In genomic region chrII:3482231-3482630, ce11 we compare ENCODE assay signal across 4 worm cellular contexts.
TF ChIP-seq lines count a peak whose summit lies in the region.

TSS of gene smu-2 (plus strand) at chrII:3482408.

TF ChIP-seq in whole organism, L2 larva, 48 proteins besides CTCF, POLR2A, EP300 and RAD21:
- TF ChIP-seq unc-62 (GFP tag; optimal IDR thresholded peaks at IDR 0.05; lab: Kevin White, UChicago) (no peak), elt-1 (tag; optimal IDR thresholded peaks at IDR 0.05; lab: Kevin White, UChicago) (no peak), lsy-2 (tag; optimal IDR thresholded peaks at IDR 0.05; lab: Kevin White, UChicago) (peak in 1 of 2 experiments; percentile 37), unc-55 (GFP tag; optimal IDR thresholded peaks at IDR 0.05; lab: Kevin White, UChicago) (peak; percentile 79), dmd-4 (tag; optimal IDR thresholded peaks at IDR 0.05; lab: Kevin White, UChicago) (no peak), nhr-25 (tag; optimal IDR thresholded peaks at IDR 0.05; lab: Kevin White, UChicago) (no peak), sma-9 (GFP tag; optimal IDR thresholded peaks at IDR 0.05; lab: Kevin White, UChicago) (no peak), sma-9 (tag; optimal IDR thresholded peaks at IDR 0.05; lab: Kevin White, UChicago) (no peak), lin-13 (GFP tag; optimal IDR thresholded peaks at IDR 0.05; lab: Kevin White, UChicago) (peak; percentile 74), sma-3 (GFP tag; optimal IDR thresholded peaks at IDR 0.05; lab: Kevin White, UChicago) (peak; percentile 53), C34F6.9 (tag; optimal IDR thresholded peaks at IDR 0.05; lab: Kevin White, UChicago) (peak; percentile 67), lin-39 (tag; optimal IDR thresholded peaks at IDR 0.05; lab: Kevin White, UChicago) (no peak), mab-5 (tag; optimal IDR thresholded peaks at IDR 0.05; lab: Kevin White, UChicago) (peak; percentile 27), F13H6.1 (tag; optimal IDR thresholded peaks at IDR 0.05; lab: Kevin White, UChicago) (peak; percentile 41)

TF ChIP-seq in whole organism, L4 larva, 104 proteins besides CTCF, POLR2A, EP300 and RAD21 (continues in another document):
- TF ChIP-seq zfp-2 (tag; optimal IDR thresholded peaks at IDR 0.05; lab: Kevin White, UChicago) (no peak), T26A8.4 (GFP tag; IDR thresholded peaks at IDR 0.05; lab: Robert Waterston, UW) (no peak), hlh-11 (tag; optimal IDR thresholded peaks at IDR 0.05; lab: Kevin White, UChicago) (no peak), egl-27 (tag; optimal IDR thresholded peaks at IDR 0.05; lab: Kevin White, UChicago) (no peak), daf-12 (tag; optimal IDR thresholded peaks at IDR 0.05; lab: Kevin White, UChicago) (no peak), ceh-20 (GFP tag; IDR thresholded peaks at IDR 0.05; lab: Robert Waterston, UW) (no peak), ceh-62 (tag; optimal IDR thresholded peaks at IDR 0.05; lab: Kevin White, UChicago) (no peak), attf-4 (tag; optimal IDR thresholded peaks at IDR 0.05; lab: Kevin White, UChicago) (no peak), aly-2 (tag; optimal IDR thresholded peaks at IDR 0.05; lab: Kevin White, UChicago) (no peak), ztf-11 (tag; optimal IDR thresholded peaks at IDR 0.05; lab: Kevin White, UChicago) (no peak), ceh-28 (tag; optimal IDR thresholded peaks at IDR 0.05; lab: Kevin White, UChicago) (no peak), jun-1 (tag; optimal IDR thresholded peaks at IDR 0.05; lab: Kevin White, UChicago) (no peak), mes-2 (tag; optimal IDR thresholded peaks at IDR 0.05; lab: Kevin White, UChicago; ENCODE audit: poor library complexity, severe bottlenecking) (peak; percentile 97), mxl-3 (GFP tag; optimal IDR thresholded peaks at IDR 0.05; lab: Kevin White, UChicago) (no peak), set-16 (GFP tag; IDR thresholded peaks at IDR 0.05; lab: Robert Waterston, UW) (no peak), fkh-10 (GFP tag; optimal IDR thresholded peaks at IDR 0.05; lab: Kevin White, UChicago) (peak; percentile 28), ama-1 (optimal IDR thresholded peaks at IDR 0.05; lab: Kevin White, UChicago) (no peak), tag-97 (GFP tag; IDR thresholded peaks at IDR 0.05; lab: Robert Waterston, UW) (no peak), nhr-76 (tag; optimal IDR thresholded peaks at IDR 0.05; lab: Kevin White, UChicago) (no peak), Y5F2A.4 (GFP tag; optimal IDR thresholded peaks at IDR 0.05; lab: Kevin White, UChicago) (no peak), hmg-1.1 (GFP tag; IDR thresholded peaks at IDR 0.05; lab: Robert Waterston, UW) (no peak), R02D3.7 (tag; optimal IDR thresholded peaks at IDR 0.05; lab: Kevin White, UChicago) (no peak), lsy-2 (tag; optimal IDR thresholded peaks at IDR 0.05; lab: Kevin White, UChicago) (no peak), daf-16 (GFP tag; optimal IDR thresholded peaks at IDR 0.05; lab: Kevin White, UChicago) (no peak), daf-16 (tag; optimal IDR thresholded peaks at IDR 0.05; lab: Kevin White, UChicago) (no peak), nhr-48 (tag; optimal IDR thresholded peaks at IDR 0.05; lab: Kevin White, UChicago) (no peak), ztf-7 (tag; optimal IDR thresholded peaks at IDR 0.05; lab: Kevin White, UChicago) (no peak), pqm-1 (tag; optimal IDR thresholded peaks at IDR 0.05; lab: Kevin White, UChicago) (no peak), F44E2.7 (GFP tag; IDR thresholded peaks at IDR 0.05; lab: Robert Waterston, UW) (no peak)

TF ChIP-seq in whole organism, late embryonic, 69 proteins besides CTCF, POLR2A, EP300 and RAD21 (continues in another document):
- TF ChIP-seq ceh-48 (tag; optimal IDR thresholded peaks at IDR 0.05; lab: Kevin White, UChicago) (peak; percentile 7), zip-5 (tag; optimal IDR thresholded peaks at IDR 0.05; lab: Kevin White, UChicago) (peak; percentile 76), unc-86 (tag; optimal IDR thresholded peaks at IDR 0.05; lab: Kevin White, UChicago) (peak; percentile 47), mec-3 (tag; optimal IDR thresholded peaks at IDR 0.05; lab: Kevin White, UChicago; ENCODE audit: borderline replicate concordance) (peak; percentile 73), hlh-15 (tag; optimal IDR thresholded peaks at IDR 0.05; lab: Kevin White, UChicago) (peak; percentile 34), ceh-45 (GFP tag; IDR thresholded peaks at IDR 0.05; lab: Robert Waterston, UW) (peak; percentile 50; the same call in 1 of the 2 replicates), hlh-6 (tag; optimal IDR thresholded peaks at IDR 0.05; lab: Kevin White, UChicago) (no peak), elt-4 (tag; optimal IDR thresholded peaks at IDR 0.05; lab: Kevin White, UChicago) (no peak), ref-2 (tag; optimal IDR thresholded peaks at IDR 0.05; lab: Kevin White, UChicago) (peak; percentile 59), pha-2 (tag; optimal IDR thresholded peaks at IDR 0.05; lab: Kevin White, UChicago) (no peak), elt-2 (tag; optimal IDR thresholded peaks at IDR 0.05; lab: Kevin White, UChicago) (peak; percentile 72), tbx-2 (tag; optimal IDR thresholded peaks at IDR 0.05; lab: Kevin White, UChicago) (peak; percentile 81), nhr-232 (tag; optimal IDR thresholded peaks at IDR 0.05; lab: Kevin White, UChicago) (no peak), sox-2 (GFP tag; IDR thresholded peaks at IDR 0.05; lab: Robert Waterston, UW) (no peak), ttx-3 (tag; optimal IDR thresholded peaks at IDR 0.05; lab: Kevin White, UChicago) (peak; percentile 41), fax-1 (tag; optimal IDR thresholded peaks at IDR 0.05; lab: Kevin White, UChicago) (peak; percentile 31), hlh-8 (tag; optimal IDR thresholded peaks at IDR 0.05; lab: Kevin White, UChicago) (peak; percentile 42), ceh-2 (tag; optimal IDR thresholded peaks at IDR 0.05; lab: Kevin White, UChicago) (peak; percentile 92), C08G9.2 (tag; optimal IDR thresholded peaks at IDR 0.05; lab: Kevin White, UChicago) (peak; percentile 91), ceh-34 (tag; optimal IDR thresholded peaks at IDR 0.05; lab: Kevin White, UChicago) (peak; percentile 46), ceh-31 (tag; optimal IDR thresholded peaks at IDR 0.05; lab: Kevin White, UChicago) (peak; percentile 96), ceh-9 (tag; optimal IDR thresholded peaks at IDR 0.05; lab: Kevin White, UChicago) (no peak), ceh-14 (tag; optimal IDR thresholded peaks at IDR 0.05; lab: Kevin White, UChicago) (peak; percentile 82), ceh-18 (tag; optimal IDR thresholded peaks at IDR 0.05; lab: Kevin White, UChicago) (peak; percentile 48), unc-3 (GFP tag; conservative IDR thresholded peaks at IDR 0.05; lab: Robert Waterston, UW) (0 out of 2 replicates have a peak, but pooled peaks have one; percentile 9), unc-3 (tag; optimal IDR thresholded peaks at IDR 0.05; lab: Kevin White, UChicago) (no peak), unc-42 (tag; optimal IDR thresholded peaks at IDR 0.05; lab: Kevin White, UChicago) (peak; percentile 98), nhr-11 (tag; optimal IDR thresholded peaks at IDR 0.05; lab: Kevin White, UChicago) (no peak)

TF ChIP-seq in whole organism, mixed stage, embryonic, 35 proteins besides CTCF, POLR2A, EP300 and RAD21:
- TF ChIP-seq ces-1 (GFP tag; optimal IDR thresholded peaks at IDR 0.05; lab: Kevin White, UChicago) (peak; percentile 97), sptf-1 (tag; optimal IDR thresholded peaks at IDR 0.05; lab: Kevin White, UChicago) (peak; percentile 75), lin-32 (GFP tag; optimal IDR thresholded peaks at IDR 0.05; lab: Kevin White, UChicago) (peak; percentile 16), M03D4.4 (tag; optimal IDR thresholded peaks at IDR 0.05; lab: Kevin White, UChicago) (no peak), mls-2 (tag; optimal IDR thresholded peaks at IDR 0.05; lab: Kevin White, UChicago) (no peak), ceh-43 (GFP tag; optimal IDR thresholded peaks at IDR 0.05; lab: Kevin White, UChicago) (peak; percentile 7), hlh-1 (tag; optimal IDR thresholded peaks at IDR 0.05; lab: Kevin White, UChicago) (no peak), lsy-2 (tag; optimal IDR thresholded peaks at IDR 0.05; lab: Kevin White, UChicago) (peak; percentile 39), mep-1 (tag; optimal IDR thresholded peaks at IDR 0.05; lab: Kevin White, UChicago) (peak; percentile 49), mab-5 (tag; optimal IDR thresholded peaks at IDR 0.05; lab: Kevin White, UChicago) (peak; percentile 55), cnd-1 (tag; optimal IDR thresholded peaks at IDR 0.05; lab: Kevin White, UChicago) (peak; percentile 20), nhr-12 (tag; optimal IDR thresholded peaks at IDR 0.05; lab: Kevin White, UChicago) (no peak), ham-2 (GFP tag; optimal IDR thresholded peaks at IDR 0.05; lab: Kevin White, UChicago) (no peak), ceh-83 (GFP tag; optimal IDR thresholded peaks at IDR 0.05; lab: Kevin White, UChicago) (no peak)
